Fruit fly (Drosophila melanogaster): ENCODE measurements around the gene CG14042.
A peak's percentile ranks its signal among the peaks of the same experiment; 100 is the strongest.

The CG14042 gene

DNA sequence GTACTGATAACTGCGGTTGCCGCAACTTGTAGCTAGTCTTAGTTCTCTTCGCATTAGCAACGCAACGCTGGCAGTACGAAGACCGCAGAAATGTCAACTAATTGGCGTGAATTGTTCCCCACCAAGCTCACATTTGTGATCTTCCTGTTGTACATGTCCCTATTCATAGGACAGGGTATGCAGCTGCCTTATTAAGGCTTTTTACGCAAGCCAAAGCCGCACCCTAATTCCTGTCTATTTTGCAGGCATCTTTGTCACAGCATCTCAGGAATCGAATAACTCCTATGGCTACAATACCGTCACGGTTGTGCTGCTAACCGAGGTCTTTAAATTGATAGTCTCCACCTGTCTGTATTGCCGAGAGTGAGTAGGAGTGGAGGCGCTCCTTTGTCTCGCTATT lies 15.5 kb downstream of the CG14042 start, which contains the start of gene eIF3h:
eIF3h (minus strand) TSS at position 101 of the 400 bp plus-strand sequence.
- TF ChIP-seq CG14655 (GFP tag; optimal IDR thresholded peaks at IDR 0.05) (no peak), CG8301 (tag; optimal IDR thresholded peaks at IDR 0.05) (no peak), CG13204 (GFP tag; optimal IDR thresholded peaks at IDR 0.05) (no peak), CG4496 (GFP tag; IDR thresholded peaks at IDR 0.05) (no peak), gl (tag; optimal IDR thresholded peaks at IDR 0.05) (no peak), rn (GFP tag; IDR thresholded peaks at IDR 0.05) (no peak), CG9948 (tag; optimal IDR thresholded peaks at IDR 0.05) (no peak), CG12605 (GFP tag; IDR thresholded peaks at IDR 0.05) (no peak), CG15710 (tag; optimal IDR thresholded peaks at IDR 0.05) (no peak), CG32121 (GFP tag; IDR thresholded peaks at IDR 0.05) (no peak), fd96Ca (GFP tag; IDR thresholded peaks at IDR 0.05) (no peak), Snoo (tag; optimal IDR thresholded peaks at IDR 0.05) (no peak), Pif1B (GFP tag; optimal IDR thresholded peaks at IDR 0.05) (no peak), CG10348 (GFP tag; IDR thresholded peaks at IDR 0.05) (no peak), EcR (GFP tag; optimal IDR thresholded peaks at IDR 0.05) (no peak), D1 (tag; optimal IDR thresholded peaks at IDR 0.05) (no peak), CG8159 (tag; optimal IDR thresholded peaks at IDR 0.05) (no peak)

dm6 chr2L:5054953-5055352 lies 17.4 kb downstream of the CG14042 start, which contains the start of the genes CG14036 and His3.3A:
Gene CG14036, minus strand, starts transcription at chr2L:5055016.
Gene His3.3A, plus strand, starts transcription at chr2L:5055058.
- TF ChIP-seq Snoo (tag; optimal IDR thresholded peaks at IDR 0.05) (no peak), CG32121 (GFP tag; IDR thresholded peaks at IDR 0.05) (peak; percentile 35; the same call in 1 of the 2 replicates), CG4496 (GFP tag; IDR thresholded peaks at IDR 0.05) (no peak), CG15710 (tag; optimal IDR thresholded peaks at IDR 0.05) (peak; percentile 0), EcR (GFP tag; optimal IDR thresholded peaks at IDR 0.05) (peak; percentile 25)

DNA sequence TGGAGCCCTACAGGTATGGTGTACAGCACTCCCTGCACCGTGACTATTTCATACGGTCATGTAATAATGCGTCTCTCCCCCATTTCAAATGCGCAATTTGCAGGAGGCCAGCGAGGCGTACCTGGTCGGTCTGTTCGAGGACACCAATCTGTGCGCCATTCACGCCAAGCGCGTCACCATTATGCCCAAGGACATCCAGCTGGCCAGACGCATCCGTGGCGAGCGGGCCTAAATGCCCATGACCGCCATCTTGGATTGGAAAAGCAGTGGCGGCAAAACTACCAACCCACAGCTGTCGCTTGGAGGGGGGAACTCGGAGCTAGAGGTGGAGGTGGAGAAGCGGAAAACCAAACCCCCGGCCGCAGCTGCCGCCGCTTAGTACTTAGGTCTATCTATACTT lies 18.0 kb downstream of the CG14042 start:
- TF ChIP-seq CG17806 (tag; optimal IDR thresholded peaks at IDR 0.05) (no peak), EcR (GFP tag; optimal IDR thresholded peaks at IDR 0.05) (no peak), CG9948 (tag; optimal IDR thresholded peaks at IDR 0.05) (no peak), rn (GFP tag; IDR thresholded peaks at IDR 0.05) (no peak), CG32121 (GFP tag; IDR thresholded peaks at IDR 0.05) (no peak), Pif1A (GFP tag; optimal IDR thresholded peaks at IDR 0.05) (no peak), CG4496 (GFP tag; IDR thresholded peaks at IDR 0.05) (no peak), CG12605 (GFP tag; IDR thresholded peaks at IDR 0.05) (no peak), Ets98B (GFP tag; IDR thresholded peaks at IDR 0.05) (no peak), CG8159 (tag; optimal IDR thresholded peaks at IDR 0.05) (no peak), Pif1B (GFP tag; optimal IDR thresholded peaks at IDR 0.05) (no peak)

DNA sequence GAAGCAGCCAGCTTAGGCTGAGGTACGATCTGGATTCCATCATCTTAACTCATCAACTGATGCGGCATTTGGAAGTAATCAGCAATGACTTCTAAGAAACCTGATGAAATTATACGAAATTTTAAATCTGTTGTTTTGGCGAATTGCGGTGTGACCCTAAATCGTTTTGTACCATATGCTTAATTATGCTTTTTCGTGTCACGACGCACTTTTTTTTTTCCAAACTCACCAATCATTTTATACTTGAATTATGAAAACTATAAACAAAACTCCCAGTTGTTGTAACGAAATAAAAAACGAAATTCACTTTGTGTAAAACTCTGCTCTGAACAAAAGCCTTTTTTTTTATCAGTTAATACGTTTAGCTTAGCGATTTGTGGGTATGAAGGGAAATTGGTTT lies 20.6 kb downstream of the CG14042 start, which contains the start of gene Nepl3:
Nepl3 (minus strand) TSS at position 155 of the 400 bp plus-strand sequence.
- TF ChIP-seq CG17806 (tag; optimal IDR thresholded peaks at IDR 0.05), result no peak
- TF ChIP-seq gl (tag; optimal IDR thresholded peaks at IDR 0.05), result no peak
- no peak for TF ChIP-seq CG4496 (GFP tag; IDR thresholded peaks at IDR 0.05)
- no peak for TF ChIP-seq CG8301 (tag; optimal IDR thresholded peaks at IDR 0.05)
- TF ChIP-seq CG32121 (GFP tag; IDR thresholded peaks at IDR 0.05), result no peak
- no peak for TF ChIP-seq Snoo (tag; optimal IDR thresholded peaks at IDR 0.05)
- no peak for TF ChIP-seq CG15710 (tag; optimal IDR thresholded peaks at IDR 0.05)
- no peak for TF ChIP-seq CG14655 (GFP tag; optimal IDR thresholded peaks at IDR 0.05)
- TF ChIP-seq CG13204 (GFP tag; optimal IDR thresholded peaks at IDR 0.05), result no peak
- TF ChIP-seq D1 (tag; optimal IDR thresholded peaks at IDR 0.05), result no peak
- TF ChIP-seq Pif1B (GFP tag; optimal IDR thresholded peaks at IDR 0.05), result no peak

- TF ChIP-seq CG9948 (tag; optimal IDR thresholded peaks at IDR 0.05) (peak; percentile 41), Snoo (tag; optimal IDR thresholded peaks at IDR 0.05) (peak; percentile 49), CG8301 (tag; optimal IDR thresholded peaks at IDR 0.05) (peak; percentile 39), CG4496 (GFP tag; IDR thresholded peaks at IDR 0.05) (peak; percentile 40; the same call in 1 of the 3 replicates), CG34367 (tag; optimal IDR thresholded peaks at IDR 0.05) (peak; percentile 43), fd96Ca (GFP tag; IDR thresholded peaks at IDR 0.05) (no peak), CG8159 (tag; optimal IDR thresholded peaks at IDR 0.05) (peak; percentile 62), CG17806 (tag; optimal IDR thresholded peaks at IDR 0.05) (peak; percentile 31), CG13204 (GFP tag; optimal IDR thresholded peaks at IDR 0.05) (no peak), CG15710 (tag; optimal IDR thresholded peaks at IDR 0.05) (peak; percentile 52), D1 (tag; optimal IDR thresholded peaks at IDR 0.05) (no peak)
These were observed 22.2 kb downstream of the CG14042 start, which contains the start of gene Rpn11 for dm6 chr2L:5059645-5060254. Gene Rpn11, minus strand, starts transcription at chr2L:5059790.

dm6 chr2L:5060515-5060914 lies 23.0 kb downstream of the CG14042 start, which contains the start of gene qtc:
Gene qtc, plus strand, starts transcription at chr2L:5060815.
- TF ChIP-seq CG14655 (GFP tag; optimal IDR thresholded peaks at IDR 0.05), result no peak
- TF ChIP-seq CG10348 (GFP tag; IDR thresholded peaks at IDR 0.05), result no peak
- TF ChIP-seq gl (tag; optimal IDR thresholded peaks at IDR 0.05), result no peak
- TF ChIP-seq Pif1B (GFP tag; optimal IDR thresholded peaks at IDR 0.05), result no peak
- no peak for TF ChIP-seq CG34367 (tag; optimal IDR thresholded peaks at IDR 0.05)
- no peak for TF ChIP-seq Pif1A (GFP tag; optimal IDR thresholded peaks at IDR 0.05)
- no peak for TF ChIP-seq CG15710 (tag; optimal IDR thresholded peaks at IDR 0.05)
- no peak for TF ChIP-seq CG8159 (tag; optimal IDR thresholded peaks at IDR 0.05)
- TF ChIP-seq Snoo (tag; optimal IDR thresholded peaks at IDR 0.05), result no peak
- TF ChIP-seq rn (GFP tag; IDR thresholded peaks at IDR 0.05), result no peak
- no peak for TF ChIP-seq CG13204 (GFP tag; optimal IDR thresholded peaks at IDR 0.05)
- no peak for TF ChIP-seq CG4496 (GFP tag; IDR thresholded peaks at IDR 0.05)
- TF ChIP-seq EcR (GFP tag; optimal IDR thresholded peaks at IDR 0.05), result no peak
- no peak for TF ChIP-seq CG8301 (tag; optimal IDR thresholded peaks at IDR 0.05)
- no peak for TF ChIP-seq D1 (tag; optimal IDR thresholded peaks at IDR 0.05)
- TF ChIP-seq CG17806 (tag; optimal IDR thresholded peaks at IDR 0.05), result no peak
- no peak for TF ChIP-seq CG12605 (GFP tag; IDR thresholded peaks at IDR 0.05)
- TF ChIP-seq Ets98B (GFP tag; IDR thresholded peaks at IDR 0.05), result no peak
- no peak for TF ChIP-seq CG32121 (GFP tag; IDR thresholded peaks at IDR 0.05)
- TF ChIP-seq CG9948 (tag; optimal IDR thresholded peaks at IDR 0.05), result no peak

Data from whole organism, pupa.